Worm (Caenorhabditis elegans) whole organism, L1 larva: Measurements from ENCODE around the gene lgc-25.

ENCODE experiments used
- C16A3.4 ChIP-seq: fragments of 150-350 bp; optimal IDR thresholded peaks from 2 replicates; lab custom pipeline; 2014; ENCODE audit warnings: missing biosample characterization, missing genetic modification characterization
- C34B4.2 ChIP-seq: sonication (generic microtip); optimal IDR thresholded peaks from 2 replicates; lab custom pipeline; 2017; ENCODE audit warnings: mild to moderate bottlenecking, missing genetic modification characterization, missing compliant biosample characterization
- Y116A8C.19 ChIP-seq: sonication (generic microtip); optimal IDR thresholded peaks from 2 replicates; lab custom pipeline; 2016; ENCODE audit warnings: missing compliant biosample characterization, missing genetic modification characterization, borderline replicate concordance
- ama-1 ChIP-seq: fragments of 150-350 bp; optimal IDR thresholded peaks from 2 replicates; lab custom pipeline; 2014
- blmp-1 ChIP-seq: fragments of 150-350 bp; optimal IDR thresholded peaks from 2 replicates; lab custom pipeline; 2014; ENCODE audit warnings: missing biosample characterization, missing genetic modification characterization
- ceh-63 ChIP-seq: fragments of 200-800 bp; sonication (Bioruptor generic); optimal IDR thresholded peaks from 2 replicates; lab custom pipeline; 2018; ENCODE audit warnings: mild to moderate bottlenecking, missing genetic modification characterization, missing compliant biosample characterization
- ceh-8 ChIP-seq: fragments of 200-800 bp; sonication (Bioruptor generic); optimal IDR thresholded peaks from 2 replicates; lab custom pipeline; 2018; ENCODE audit warnings: mild to moderate bottlenecking, missing genetic modification characterization, moderate library complexity, missing compliant biosample characterization
- ceh-82 ChIP-seq, 3 experiments: fragments of 150-350 bp in 1 of 3; sonication (generic microtip) in 2 of 3; optimal IDR thresholded peaks; 2 replicates each; lab custom pipeline; 2014 to 2017; ENCODE audit warnings: missing biosample characterization in 3 of 3, missing genetic modification characterization in 3 of 3
- ceh-88 ChIP-seq: fragments of 200-800 bp; sonication (Bioruptor generic); IDR thresholded peaks from 2 replicates; pipeline ENCODE4 v1.3.6; 2022; ENCODE audit warnings: missing genetic modification characterization, missing compliant biosample characterization
- ceh-90 ChIP-seq: sonication (generic microtip); optimal IDR thresholded peaks from 2 replicates; lab custom pipeline; 2016; ENCODE audit warnings: missing genetic modification characterization, missing compliant biosample characterization
- dpl-1 ChIP-seq, 3 experiments: fragments of 150-350 bp in 2 of 3; sonication (generic microtip) in 1 of 3; optimal IDR thresholded peaks; 2 replicates each; lab custom pipeline; 2014 to 2017; ENCODE audit warnings: missing biosample characterization in 3 of 3, missing genetic modification characterization in 3 of 3, missing genetic modification reagents in 3 of 3
- dsc-1 ChIP-seq: sonication (generic microtip); optimal IDR thresholded peaks from 2 replicates; lab custom pipeline; 2016; ENCODE audit warnings: mild to moderate bottlenecking, missing genetic modification characterization, missing compliant biosample characterization
- efl-1 ChIP-seq, 4 experiments: fragments of 150-350 bp; optimal IDR thresholded peaks in 3 of 4; peaks in 1 of 4; 1 replicate in 1 of 4; 2 replicates in 3 of 4; lab custom pipeline; 2014; ENCODE audit warnings: missing biosample characterization in 2 of 4, missing genetic modification characterization in 2 of 4, missing genetic modification reagents in 2 of 4
- efl-3 ChIP-seq: fragments of 200-800 bp; sonication (Bioruptor generic); optimal IDR thresholded peaks from 2 replicates; lab custom pipeline; 2018; ENCODE audit warnings: mild to moderate bottlenecking, missing genetic modification characterization, missing compliant biosample characterization
- egl-13 ChIP-seq: sonication (generic microtip); optimal IDR thresholded peaks from 2 replicates; lab custom pipeline; 2016; ENCODE audit warnings: missing genotype, missing genetic modification reagents, missing genetic modification characterization, missing compliant biosample characterization
- fkh-10 ChIP-seq: sonication (generic microtip); optimal IDR thresholded peaks from 2 replicates; lab custom pipeline; 2017; ENCODE audit warnings: missing biosample characterization, missing genetic modification reagents, missing genetic modification characterization
- fkh-4 ChIP-seq: sonication (generic microtip); optimal IDR thresholded peaks from 2 replicates; lab custom pipeline; 2016; ENCODE audit warnings: missing compliant biosample characterization, missing genetic modification characterization, borderline replicate concordance
- fkh-8 ChIP-seq: sonication (generic microtip); optimal IDR thresholded peaks from 2 replicates; lab custom pipeline; 2016; ENCODE audit warnings: mild to moderate bottlenecking, missing genetic modification characterization, missing compliant biosample characterization
- irx-1 ChIP-seq: sonication (generic microtip); optimal IDR thresholded peaks from 2 replicates; lab custom pipeline; 2016; ENCODE audit warnings: missing genetic modification characterization, missing compliant biosample characterization
- isw-1 ChIP-seq: fragments of 200-800 bp; sonication (Bioruptor generic); IDR thresholded peaks from 2 replicates; pipeline ENCODE4 v1.3.6; 2022; ENCODE audit warnings: missing genetic modification characterization, missing compliant biosample characterization
- jun-1 ChIP-seq: fragments of 150-350 bp; optimal IDR thresholded peaks from 2 replicates; lab custom pipeline; 2014; ENCODE audit warnings: missing biosample characterization, missing genetic modification reagents, missing genetic modification characterization
- lin-14 ChIP-seq: fragments of 200-800 bp; sonication (Bioruptor generic); optimal IDR thresholded peaks from 2 replicates; lab custom pipeline; 2018; ENCODE audit warnings: mild to moderate bottlenecking, missing genetic modification characterization, moderate library complexity, missing compliant biosample characterization
- lin-35 ChIP-seq, 2 experiments: fragments of 150-350 bp; optimal IDR thresholded peaks; 2 replicates each; lab custom pipeline; 2014; ENCODE audit warnings: missing biosample characterization in 2 of 2, missing genetic modification characterization in 2 of 2, missing genetic modification reagents in 2 of 2
- lir-3 ChIP-seq: sonication (generic microtip); optimal IDR thresholded peaks from 2 replicates; lab custom pipeline; 2016; ENCODE audit warnings: mild to moderate bottlenecking, missing genetic modification characterization, moderate library complexity, missing compliant biosample characterization; ENCODE audit not compliant: poor library complexity
- mab-9 ChIP-seq: fragments of 200-800 bp; sonication (Bioruptor generic); IDR thresholded peaks from 2 replicates; pipeline ENCODE4 v1.3.6; 2022; ENCODE audit warnings: missing genetic modification reagents, missing genetic modification characterization, missing compliant biosample characterization
- mdl-1 ChIP-seq, 2 experiments: fragments of 150-350 bp; optimal IDR thresholded peaks; 2 replicates each; lab custom pipeline; 2014 to 2017; ENCODE audit warnings: missing biosample characterization in 2 of 2, missing genetic modification characterization in 2 of 2, inconsistent platforms in 1 of 2
- mef-2 ChIP-seq: fragments of 150-350 bp; optimal IDR thresholded peaks from 2 replicates; lab custom pipeline; 2014; ENCODE audit warnings: missing biosample characterization, missing genetic modification characterization
- mep-1 ChIP-seq: fragments of 150-350 bp; optimal IDR thresholded peaks from 2 replicates; lab custom pipeline; 2014; ENCODE audit warnings: missing biosample characterization, missing genetic modification characterization
- nhr-20 ChIP-seq: sonication (generic microtip); optimal IDR thresholded peaks from 2 replicates; lab custom pipeline; 2016; ENCODE audit warnings: mild to moderate bottlenecking, missing genetic modification characterization, missing compliant biosample characterization
- nhr-237 ChIP-seq: fragments of 150-350 bp; optimal IDR thresholded peaks from 2 replicates; lab custom pipeline; 2014; ENCODE audit warnings: missing biosample characterization, missing genetic modification characterization
- nhr-71 ChIP-seq: sonication (generic microtip); optimal IDR thresholded peaks from 2 replicates; lab custom pipeline; 2016; ENCODE audit warnings: mild to moderate bottlenecking, missing genetic modification characterization, moderate library complexity, missing compliant biosample characterization
- nhr-76 ChIP-seq: sonication (generic microtip); optimal IDR thresholded peaks from 2 replicates; lab custom pipeline; 2017; ENCODE audit warnings: missing biosample characterization, missing genetic modification characterization
- nhr-77 ChIP-seq: fragments of 150-350 bp; optimal IDR thresholded peaks from 2 replicates; lab custom pipeline; 2014; ENCODE audit warnings: missing biosample characterization, missing genetic modification characterization
- nhr-85 ChIP-seq: sonication (generic microtip); peaks from one replicate; lab custom pipeline; 2016; ENCODE audit warnings: missing genetic modification characterization, inconsistent platforms, missing compliant biosample characterization
- pax-3 ChIP-seq: fragments of 200-800 bp; sonication (Bioruptor generic); optimal IDR thresholded peaks from 2 replicates; lab custom pipeline; 2018; ENCODE audit warnings: mild to moderate bottlenecking, missing genetic modification characterization, moderate library complexity, missing compliant biosample characterization
- pqm-1 ChIP-seq: sonication (generic microtip); optimal IDR thresholded peaks from 3 replicates; lab custom pipeline; 2017; ENCODE audit warnings: missing biosample characterization, missing genetic modification characterization
- rnt-1 ChIP-seq: sonication (generic microtip); optimal IDR thresholded peaks from 2 replicates; lab custom pipeline; 2016; ENCODE audit warnings: mild to moderate bottlenecking, missing genetic modification characterization, moderate library complexity, missing compliant biosample characterization
- snu-23 ChIP-seq: sonication (generic microtip); optimal IDR thresholded peaks from 2 replicates; lab custom pipeline; 2016; ENCODE audit warnings: missing genetic modification characterization, missing compliant biosample characterization
- sup-37 ChIP-seq: fragments of 200-800 bp; sonication (Bioruptor generic); optimal IDR thresholded peaks from 2 replicates; lab custom pipeline; 2018; ENCODE audit warnings: mild to moderate bottlenecking, missing genetic modification characterization, missing compliant biosample characterization
- tlp-1 ChIP-seq: fragments of 150-350 bp; optimal IDR thresholded peaks from 2 replicates; lab custom pipeline; 2014; ENCODE audit warnings: missing biosample characterization, missing genetic modification characterization
- unc-62 ChIP-seq: fragments of 150-350 bp; optimal IDR thresholded peaks from 2 replicates; lab custom pipeline; 2014; ENCODE audit warnings: missing biosample characterization, missing genetic modification reagents, missing genetic modification characterization
- vab-15 ChIP-seq: sonication (generic microtip); optimal IDR thresholded peaks from 2 replicates; lab custom pipeline; 2017; ENCODE audit warnings: missing genotype, mild to moderate bottlenecking, missing genetic modification characterization, missing compliant biosample characterization
- xbp-1 ChIP-seq: sonication (generic microtip); optimal IDR thresholded peaks from 2 replicates; lab custom pipeline; 2016; ENCODE audit warnings: missing genetic modification characterization, missing compliant biosample characterization
- zag-1 ChIP-seq: fragments of 150-350 bp; optimal IDR thresholded peaks from 2 replicates; lab custom pipeline; 2014; ENCODE audit warnings: missing biosample characterization, missing genetic modification characterization
- zip-4 ChIP-seq: fragments of 200-800 bp; sonication (Bioruptor generic); optimal IDR thresholded peaks from 2 replicates; lab custom pipeline; 2018; ENCODE audit warnings: mild to moderate bottlenecking, missing genetic modification characterization, moderate library complexity, missing compliant biosample characterization
- ztf-11 ChIP-seq, 2 experiments: sonication (generic microtip); optimal IDR thresholded peaks; 2 replicates each; lab custom pipeline; 2016 to 2017; ENCODE audit warnings: missing genetic modification characterization in 2 of 2, missing biosample characterization in 1 of 2, missing compliant biosample characterization in 1 of 2
- ztf-4 ChIP-seq: fragments of 150-350 bp; optimal IDR thresholded peaks from 2 replicates; lab custom pipeline; 2014; ENCODE audit warnings: missing biosample characterization, missing genetic modification characterization

The lgc-25 gene

DNA sequence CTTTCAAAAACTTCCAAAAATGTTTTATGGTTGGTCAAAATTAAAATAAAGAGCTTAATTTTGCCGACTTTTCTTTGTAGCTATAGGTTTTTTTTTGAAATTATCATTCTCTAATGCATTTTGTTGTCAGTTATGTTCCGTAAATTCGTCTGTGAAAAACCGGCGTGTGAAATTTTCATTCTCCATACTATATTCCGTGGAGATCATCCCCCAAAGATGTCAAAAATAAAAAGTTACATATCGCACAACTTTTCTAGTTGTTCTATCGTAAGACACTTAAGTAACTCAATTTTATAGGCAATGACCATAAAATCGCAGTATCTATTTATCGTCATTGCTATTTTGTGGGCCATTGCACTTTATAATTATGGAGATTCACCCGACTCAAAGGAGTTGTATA lies 17.2 kb upstream of the lgc-25 start, which contains the start of gene C37E2.10:
C37E2.10 (plus strand) TSS at position 301 of the 400 bp plus-strand sequence.
- TF ChIP-seq efl-1 (optimal IDR thresholded peaks at IDR 0.05; lab: Kevin White, UChicago), result no peak
- no peak for TF ChIP-seq efl-1 (GFP tag; optimal IDR thresholded peaks at IDR 0.05 in 1 of 2; lab: Kevin White, UChicago)
- TF ChIP-seq nhr-20 (tag; lab: Kevin White, UChicago), result no peak
- TF ChIP-seq ceh-90 (tag; lab: Kevin White, UChicago), result no peak
- TF ChIP-seq zip-4 (GFP tag; lab: Kevin White, UChicago), result no peak
- no peak for TF ChIP-seq xbp-1 (tag; lab: Kevin White, UChicago)
- no peak for TF ChIP-seq mep-1 (tag; lab: Kevin White, UChicago)
- TF ChIP-seq ama-1 (lab: Kevin White, UChicago), result no peak

- TF ChIP-seq nhr-71 (tag; lab: Kevin White, UChicago) (no peak), pax-3 (tag; lab: Kevin White, UChicago) (no peak), ceh-63 (GFP tag; lab: Kevin White, UChicago) (no peak)
These were observed 14.2 kb upstream of the lgc-25 start, which contains the start of gene C37E2.2 for ce11 chrX:14175740-14176139. C37E2.2 (plus strand) TSS chrX:14176040.

DNA sequence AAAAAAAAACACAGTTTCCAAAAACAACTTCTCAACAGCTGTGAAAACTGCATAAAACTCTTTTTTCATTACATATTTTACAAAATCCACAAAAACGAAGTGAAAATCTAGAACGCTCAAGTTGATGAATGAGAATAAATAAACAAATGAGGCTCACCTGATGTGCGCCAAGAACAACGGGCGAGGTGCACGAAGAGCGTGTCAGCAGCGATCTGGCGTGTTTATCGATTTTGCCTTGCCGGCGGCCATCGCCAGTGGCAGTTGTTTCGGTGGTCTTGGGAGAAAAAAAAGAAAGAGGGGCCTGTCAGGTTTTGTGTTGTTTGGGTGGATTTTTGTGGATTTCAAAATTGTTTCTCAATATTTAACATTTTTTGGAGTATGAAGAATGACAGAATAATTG lies 12.3 kb upstream of the lgc-25 start, which contains the start of gene idhb-1:
idhb-1 (minus strand) TSS at position 214 of the 400 bp plus-strand sequence.
- TF ChIP-seq snu-23 (GFP tag; lab: Kevin White, UChicago) (peak; percentile 83), blmp-1 (tag; lab: Kevin White, UChicago) (no peak), efl-1 (optimal IDR thresholded peaks at IDR 0.05; lab: Kevin White, UChicago) (peak; percentile 61 to 65), efl-1 (GFP tag; optimal IDR thresholded peaks at IDR 0.05 in 1 of 2; lab: Kevin White, UChicago) (peak; percentile 56 to 96), unc-62 (no peak), ama-1 (lab: Kevin White, UChicago) (no peak), ceh-82 (tag; optimal IDR thresholded peaks at IDR 0.05; lab: Kevin White, UChicago) (peak; percentile 71 to 88 (median 75)), lin-14 (GFP tag; lab: Kevin White, UChicago) (peak; percentile 89), jun-1 (peak; percentile 40), ztf-4 (no peak), C16A3.4 (peak; percentile 79), ztf-11 (tag; optimal IDR thresholded peaks at IDR 0.05; lab: Kevin White, UChicago) (no peak), mdl-1 (tag; optimal IDR thresholded peaks at IDR 0.05; lab: Kevin White, UChicago) (peak in 1 of 2 experiments; percentile 68), sup-37 (peak; percentile 8), efl-3 (GFP tag; lab: Kevin White, UChicago) (no peak), dsc-1 (tag; lab: Kevin White, UChicago) (peak; percentile 80), pqm-1 (tag; lab: Kevin White, UChicago) (no peak), nhr-85 (peak; percentile 75), mep-1 (tag; lab: Kevin White, UChicago) (peak; percentile 67), mef-2 (tag; lab: Kevin White, UChicago) (no peak), nhr-237 (tag; lab: Kevin White, UChicago) (no peak), pax-3 (tag; lab: Kevin White, UChicago) (no peak), zip-4 (GFP tag; lab: Kevin White, UChicago) (no peak), fkh-8 (tag; lab: Kevin White, UChicago) (peak; percentile 79), rnt-1 (tag; lab: Kevin White, UChicago) (peak; percentile 93), ceh-8 (GFP tag; lab: Kevin White, UChicago) (no peak), lir-3 (tag; lab: Kevin White, UChicago) (no peak), isw-1 (peak; percentile 53), vab-15 (tag; lab: Kevin White, UChicago) (no peak), tlp-1 (tag; lab: Kevin White, UChicago) (no peak), nhr-76 (no peak), Y116A8C.19 (no peak), zag-1 (tag; lab: Kevin White, UChicago) (peak; percentile 5), dpl-1 (GFP tag; optimal IDR thresholded peaks at IDR 0.05; lab: Kevin White, UChicago) (peak; percentile 50 to 70 (median 70)), fkh-4 (no peak), ceh-88 (GFP tag; lab: Robert Waterston, UW) (no peak), nhr-77 (peak; percentile 57), mab-9 (GFP tag; lab: Robert Waterston, UW) (0 out of 2 replicates have a peak, but pooled peaks have one; percentile 27), C34B4.2 (tag; lab: Kevin White, UChicago) (no peak), fkh-10 (GFP tag; lab: Kevin White, UChicago) (peak; percentile 31), lin-35 (GFP tag; optimal IDR thresholded peaks at IDR 0.05; lab: Kevin White, UChicago) (peak; percentile 46 to 81), irx-1 (tag; lab: Kevin White, UChicago) (peak; percentile 49), egl-13 (tag; lab: Kevin White, UChicago) (peak; percentile 60)
